Worm (Caenorhabditis elegans): ENCODE measurements around the gene hmg-11.

The hmg-11 gene

DNA sequence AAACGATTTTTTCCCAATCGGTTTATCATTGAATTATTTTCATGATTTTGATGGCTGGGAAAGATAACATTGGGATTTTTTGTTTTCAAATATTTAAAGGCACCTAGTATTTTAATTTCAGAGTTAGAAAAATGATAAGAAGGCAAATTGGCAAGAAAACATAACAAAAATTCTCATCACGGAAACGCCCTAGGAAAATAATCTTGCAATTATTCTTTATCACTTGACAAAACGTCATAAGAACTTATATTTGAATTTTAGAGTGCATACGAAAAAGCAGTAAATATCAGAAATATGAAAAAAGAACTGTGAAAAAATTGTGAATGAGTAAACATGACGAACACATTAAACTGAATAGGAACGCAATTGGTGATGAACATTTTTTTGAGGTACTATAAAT is 15.5 kb upstream of the hmg-11 start:
- no peak for TF ChIP-seq ceh-36 (tag; optimal IDR thresholded peaks at IDR 0.05)
- no peak for TF ChIP-seq flt-1 (GFP tag; IDR thresholded peaks at IDR 0.05)
- no peak for TF ChIP-seq F13C5.2 (tag; optimal IDR thresholded peaks at IDR 0.05)
- no peak for TF ChIP-seq tra-4 (tag; optimal IDR thresholded peaks at IDR 0.05)
- no peak for TF ChIP-seq scrt-1 (GFP tag; IDR thresholded peaks at IDR 0.05)
- TF ChIP-seq aly-1 (tag; optimal IDR thresholded peaks at IDR 0.05) = no peak
- no peak for TF ChIP-seq sea-1 (GFP tag; conservative IDR thresholded peaks at IDR 0.05)
- TF ChIP-seq pes-1 (GFP tag; IDR thresholded peaks at IDR 0.05) = no peak
- no peak for TF ChIP-seq hmbx-1 (tag; optimal IDR thresholded peaks at IDR 0.05)
- no peak for TF ChIP-seq tbx-11 (GFP tag; IDR thresholded peaks at IDR 0.05)
- no peak for TF ChIP-seq hnd-1 (tag; optimal IDR thresholded peaks at IDR 0.05)
- no peak for TF ChIP-seq ets-7 (tag; optimal IDR thresholded peaks at IDR 0.05)
- TF ChIP-seq ceh-13 (GFP tag; optimal IDR thresholded peaks at IDR 0.05) = no peak
- no peak for TF ChIP-seq hmg-4 (GFP tag; optimal IDR thresholded peaks at IDR 0.05)
- TF ChIP-seq tbx-37 (GFP tag; conservative IDR thresholded peaks at IDR 0.05) = no peak
- no peak for TF ChIP-seq B0310.2 (tag; optimal IDR thresholded peaks at IDR 0.05)
- TF ChIP-seq ama-1 (optimal IDR thresholded peaks at IDR 0.05) = no peak

ce11 chrII:4658245-4658644 is 14.6 kb upstream of the hmg-11 start:
- TF ChIP-seq scrt-1 (GFP tag; IDR thresholded peaks at IDR 0.05) (no peak), B0310.2 (tag; optimal IDR thresholded peaks at IDR 0.05) (no peak), hmg-4 (GFP tag; optimal IDR thresholded peaks at IDR 0.05) (no peak), sea-1 (GFP tag; conservative IDR thresholded peaks at IDR 0.05) (no peak), tbx-37 (GFP tag; conservative IDR thresholded peaks at IDR 0.05) (no peak), flt-1 (GFP tag; IDR thresholded peaks at IDR 0.05) (no peak), aly-1 (tag; optimal IDR thresholded peaks at IDR 0.05) (no peak), pes-1 (GFP tag; IDR thresholded peaks at IDR 0.05) (no peak), ets-7 (tag; optimal IDR thresholded peaks at IDR 0.05) (no peak), ama-1 (optimal IDR thresholded peaks at IDR 0.05) (no peak), tbx-11 (GFP tag; IDR thresholded peaks at IDR 0.05) (no peak), hnd-1 (tag; optimal IDR thresholded peaks at IDR 0.05) (no peak), ceh-13 (GFP tag; optimal IDR thresholded peaks at IDR 0.05) (no peak), F13C5.2 (tag; optimal IDR thresholded peaks at IDR 0.05) (no peak), ceh-36 (tag; optimal IDR thresholded peaks at IDR 0.05) (no peak), hmbx-1 (tag; optimal IDR thresholded peaks at IDR 0.05) (no peak), tra-4 (tag; optimal IDR thresholded peaks at IDR 0.05) (no peak)

DNA sequence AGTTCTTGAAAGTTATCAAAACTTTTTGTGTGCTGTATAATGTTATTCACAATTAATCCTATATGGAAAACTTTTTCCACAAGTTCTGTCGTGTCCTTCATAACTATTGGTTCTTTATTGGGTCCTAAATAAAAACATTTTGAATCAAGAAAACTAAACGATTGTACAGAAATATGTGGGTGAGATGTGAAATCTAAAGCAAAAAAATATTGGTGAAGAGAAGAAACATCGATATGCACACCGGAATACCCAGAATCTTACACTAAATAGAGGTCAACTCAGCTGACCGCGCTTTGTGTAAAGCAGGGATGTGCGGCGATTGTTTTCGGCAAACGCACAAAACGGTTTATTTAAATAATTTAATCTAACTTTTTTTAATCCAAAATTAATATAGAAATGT is 11.6 kb upstream of the hmg-11 start, which contains the start of gene T05A7.13:
Gene T05A7.13, minus strand, starts transcription at position 101 of the 400 bp plus-strand sequence.
- TF ChIP-seq ama-1 (optimal IDR thresholded peaks at IDR 0.05) (no peak), pes-1 (GFP tag; IDR thresholded peaks at IDR 0.05) (no peak), F13C5.2 (tag; optimal IDR thresholded peaks at IDR 0.05) (no peak), scrt-1 (GFP tag; IDR thresholded peaks at IDR 0.05) (no peak), B0310.2 (tag; optimal IDR thresholded peaks at IDR 0.05) (no peak), tbx-11 (GFP tag; IDR thresholded peaks at IDR 0.05) (no peak), ceh-13 (GFP tag; optimal IDR thresholded peaks at IDR 0.05) (no peak), ceh-36 (tag; optimal IDR thresholded peaks at IDR 0.05) (no peak), aly-1 (tag; optimal IDR thresholded peaks at IDR 0.05) (no peak), hmg-4 (GFP tag; optimal IDR thresholded peaks at IDR 0.05) (no peak), sea-1 (GFP tag; conservative IDR thresholded peaks at IDR 0.05) (no peak)

DNA sequence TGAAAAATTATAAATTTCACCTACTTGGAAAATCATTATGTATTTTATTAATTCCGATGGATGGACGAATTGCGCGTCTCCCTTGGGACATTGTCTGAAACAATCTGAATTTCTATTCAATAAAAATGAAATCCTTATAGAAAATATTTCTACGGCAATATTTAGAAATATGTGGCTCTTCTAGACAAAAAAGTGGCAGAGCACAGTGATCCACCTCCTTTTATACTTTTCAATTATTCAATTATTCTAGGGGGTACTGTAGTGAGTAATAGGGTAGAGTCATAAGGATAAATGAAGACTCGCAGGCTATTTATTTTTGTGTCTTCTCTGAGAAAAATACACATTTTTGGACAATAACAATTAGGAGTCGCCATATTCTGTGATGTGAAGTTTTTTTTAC is 9.7 kb upstream of the hmg-11 start, which contains the start of gene T05A7.12:
Gene T05A7.12, minus strand, starts transcription at position 101 of the 400 bp plus-strand sequence.
- TF ChIP-seq sea-1 (GFP tag; conservative IDR thresholded peaks at IDR 0.05) (no peak), ceh-36 (tag; optimal IDR thresholded peaks at IDR 0.05) (no peak), aly-1 (tag; optimal IDR thresholded peaks at IDR 0.05) (no peak), scrt-1 (GFP tag; IDR thresholded peaks at IDR 0.05) (no peak), B0310.2 (tag; optimal IDR thresholded peaks at IDR 0.05) (no peak), hmbx-1 (tag; optimal IDR thresholded peaks at IDR 0.05) (no peak), ama-1 (optimal IDR thresholded peaks at IDR 0.05) (no peak), tra-4 (tag; optimal IDR thresholded peaks at IDR 0.05) (no peak)

DNA sequence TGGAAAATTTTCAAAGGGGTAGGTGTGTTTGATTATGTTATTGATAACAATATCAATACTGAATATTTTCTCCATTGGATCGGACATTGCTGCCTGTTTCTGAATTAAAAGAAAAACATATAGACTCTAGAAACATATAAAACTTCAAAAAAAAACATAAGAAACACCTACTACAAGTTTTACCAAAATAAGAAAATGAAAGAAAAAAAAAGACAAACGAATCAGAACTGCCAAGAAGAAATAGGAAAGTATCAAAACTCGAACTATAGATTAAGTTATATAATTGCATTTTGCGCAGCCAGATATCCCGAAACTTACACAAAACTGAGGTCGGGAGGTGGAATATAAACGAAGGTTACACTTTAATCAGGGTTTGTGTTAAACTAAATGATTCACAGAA is 7.5 kb upstream of the hmg-11 start, which contains the start of gene T05A7.11:
Gene T05A7.11, minus strand, starts transcription at position 101 of the 400 bp plus-strand sequence.
- TF ChIP-seq hnd-1 (tag; optimal IDR thresholded peaks at IDR 0.05) (no peak), ceh-13 (GFP tag; optimal IDR thresholded peaks at IDR 0.05) (no peak), hmg-4 (GFP tag; optimal IDR thresholded peaks at IDR 0.05) (no peak), aly-1 (tag; optimal IDR thresholded peaks at IDR 0.05) (no peak), flt-1 (GFP tag; IDR thresholded peaks at IDR 0.05) (no peak), sea-1 (GFP tag; conservative IDR thresholded peaks at IDR 0.05) (no peak), F13C5.2 (tag; optimal IDR thresholded peaks at IDR 0.05) (no peak), B0310.2 (tag; optimal IDR thresholded peaks at IDR 0.05) (no peak), ets-7 (tag; optimal IDR thresholded peaks at IDR 0.05) (no peak), tbx-11 (GFP tag; IDR thresholded peaks at IDR 0.05) (no peak), ama-1 (optimal IDR thresholded peaks at IDR 0.05) (no peak)

DNA sequence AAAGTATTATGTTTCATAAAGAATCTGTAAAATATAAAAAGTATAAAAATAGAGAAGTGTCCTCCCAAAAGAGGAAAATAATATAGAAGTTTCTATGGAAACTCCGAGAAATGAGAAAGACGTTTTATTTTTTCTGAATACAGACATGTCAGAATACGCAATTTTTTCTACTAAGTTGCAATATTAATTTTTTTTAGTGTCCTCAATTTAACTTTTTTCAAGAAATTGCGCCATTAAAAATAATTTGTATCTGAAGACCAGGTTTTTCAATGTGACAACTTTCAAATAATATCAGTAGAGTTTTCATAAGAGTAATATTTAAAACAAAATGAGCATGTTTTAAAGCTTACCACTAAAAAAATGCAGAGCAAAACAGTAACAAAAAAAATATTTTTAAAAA is 5.3 kb upstream of the hmg-11 start, which contains the start of gene fut-5:
Gene fut-5, minus strand, starts transcription at position 101 of the 400 bp plus-strand sequence.
- TF ChIP-seq flt-1 (GFP tag; IDR thresholded peaks at IDR 0.05) (no peak), pes-1 (GFP tag; IDR thresholded peaks at IDR 0.05) (no peak), hmbx-1 (tag; optimal IDR thresholded peaks at IDR 0.05) (no peak), hnd-1 (tag; optimal IDR thresholded peaks at IDR 0.05) (no peak), F13C5.2 (tag; optimal IDR thresholded peaks at IDR 0.05) (no peak), ama-1 (optimal IDR thresholded peaks at IDR 0.05) (no peak)

DNA sequence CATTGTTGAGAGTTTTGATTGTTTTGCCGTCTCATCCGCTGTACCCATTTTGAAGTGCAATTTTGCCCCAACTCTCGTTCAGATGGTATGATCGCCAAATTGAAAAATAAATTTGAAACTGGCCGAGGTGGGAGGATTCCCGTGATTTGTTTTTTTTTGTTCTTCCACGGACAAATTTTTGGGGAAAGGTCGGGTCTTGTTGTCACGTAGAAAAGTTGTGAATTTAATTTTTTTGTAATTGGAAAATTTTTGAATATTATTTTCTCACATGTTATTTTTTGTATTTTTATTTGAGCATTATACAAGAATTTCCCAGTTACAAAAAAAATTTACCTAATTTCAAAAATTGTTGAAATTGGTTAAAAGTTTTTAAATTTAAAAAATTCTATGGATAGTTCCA is 1.2 kb upstream of the hmg-11 start, which contains the start of gene T05A7.6:
Gene T05A7.6, minus strand, starts transcription at position 101 of the 400 bp plus-strand sequence.
- TF ChIP-seq ama-1 (optimal IDR thresholded peaks at IDR 0.05) (no peak), pes-1 (GFP tag; IDR thresholded peaks at IDR 0.05) (no peak), F13C5.2 (tag; optimal IDR thresholded peaks at IDR 0.05) (no peak), sea-1 (GFP tag; conservative IDR thresholded peaks at IDR 0.05) (no peak)

DNA sequence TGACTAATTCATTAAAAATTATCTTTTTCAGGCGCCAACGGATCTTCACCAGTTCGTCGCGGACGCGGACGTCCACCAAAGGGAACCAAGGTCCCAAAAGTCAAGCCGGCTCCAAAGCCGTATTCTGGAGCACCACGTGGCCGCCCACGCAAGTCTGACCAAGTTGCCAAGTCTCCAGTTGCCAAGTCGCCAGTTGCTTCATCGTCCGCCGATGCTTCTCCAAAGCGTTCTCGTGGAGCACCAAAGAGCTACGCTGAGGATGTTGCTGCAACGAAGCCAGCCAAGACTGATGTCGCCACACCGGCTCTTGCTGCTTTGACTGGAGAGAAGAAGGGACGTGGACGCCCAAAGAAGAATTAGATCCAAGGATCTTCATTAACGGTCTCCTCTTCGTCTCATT is 357 bp downstream of the hmg-11 start:
- TF ChIP-seq ceh-13 (GFP tag; optimal IDR thresholded peaks at IDR 0.05) (no peak), hnd-1 (tag; optimal IDR thresholded peaks at IDR 0.05) (no peak), sea-1 (GFP tag; conservative IDR thresholded peaks at IDR 0.05) (no peak), ceh-36 (tag; optimal IDR thresholded peaks at IDR 0.05) (no peak), hmbx-1 (tag; optimal IDR thresholded peaks at IDR 0.05) (no peak), ets-7 (tag; optimal IDR thresholded peaks at IDR 0.05) (no peak), scrt-1 (GFP tag; IDR thresholded peaks at IDR 0.05) (no peak), flt-1 (GFP tag; IDR thresholded peaks at IDR 0.05) (no peak)
